Fruit fly (Drosophila melanogaster): ENCODE results near the gene CG43056.

The CG43056 gene

dm6 chr2L:4444457-4444856 lies 6.9 kb downstream of the CG43056 start, which contains the start of the genes morgue and Elp3 (continued):
- TF ChIP-seq CG13287 (GFP tag; IDR thresholded peaks at IDR 0.05; ENCODE audit: partially characterized antibody) (peak; percentile 78), gcm (GFP tag; optimal IDR thresholded peaks at IDR 0.05) (no peak), zen2 (GFP tag; IDR thresholded peaks at IDR 0.05; ENCODE audit: partially characterized antibody) (peak; percentile 79), Doc3 (GFP tag; IDR thresholded peaks at IDR 0.05; ENCODE audit: partially characterized antibody) (no peak), Dip2 (GFP tag; IDR thresholded peaks at IDR 0.05) (no peak), Awh (GFP tag; IDR thresholded peaks at IDR 0.05) (no peak), CG18764 (GFP tag; optimal IDR thresholded peaks at IDR 0.05) (no peak), Scr (GFP tag; IDR thresholded peaks at IDR 0.05; ENCODE audit: partially characterized antibody) (peak; percentile 70), CG7372 (GFP tag; IDR thresholded peaks at IDR 0.05) (no peak), CG1233 (GFP tag; optimal IDR thresholded peaks at IDR 0.05) (no peak), onecut (GFP tag; IDR thresholded peaks at IDR 0.05) (peak; percentile 45), Fer1 (GFP tag; optimal IDR thresholded peaks at IDR 0.05) (peak; percentile 17), CG4617 (GFP tag; optimal IDR thresholded peaks at IDR 0.05; ENCODE audit: borderline replicate concordance) (peak; percentile 86), peb (GFP tag; IDR thresholded peaks at IDR 0.05) (no peak), CG7786 (GFP tag; optimal IDR thresholded peaks at IDR 0.05) (no peak), CG11504 (tag; optimal IDR thresholded peaks at IDR 0.05) (no peak), sqz (GFP tag; optimal IDR thresholded peaks at IDR 0.05) (no peak), fu2 (GFP tag; optimal IDR thresholded peaks at IDR 0.05) (no peak), CG11456 (GFP tag; IDR thresholded peaks at IDR 0.05) (no peak), CG3847 (GFP tag; IDR thresholded peaks at IDR 0.05) (no peak), CG14014 (GFP tag; IDR thresholded peaks at IDR 0.05) (no peak), Bteb2 (GFP tag; optimal IDR thresholded peaks at IDR 0.05) (no peak), CG10267 (tag; optimal IDR thresholded peaks at IDR 0.05) (peak; percentile 56), CG13123 (GFP tag; optimal IDR thresholded peaks at IDR 0.05) (no peak), Oaz (GFP tag; IDR thresholded peaks at IDR 0.05) (no peak), klu (GFP tag; IDR thresholded peaks at IDR 0.05) (no peak), CG7839 (tag; optimal IDR thresholded peaks at IDR 0.05) (no peak), CG4360 (GFP tag; IDR thresholded peaks at IDR 0.05) (no peak), CG2116 (GFP tag; optimal IDR thresholded peaks at IDR 0.05) (peak; percentile 68), lov (optimal IDR thresholded peaks at IDR 0.05) (no peak), lov (GFP tag; IDR thresholded peaks at IDR 0.05) (no peak), CG7963 (GFP tag; IDR thresholded peaks at IDR 0.05; ENCODE audit: partially characterized antibody) (peak; percentile 83), Spps (tag; optimal IDR thresholded peaks at IDR 0.05) (no peak), Fer3 (tag; optimal IDR thresholded peaks at IDR 0.05) (no peak), CG12659 (GFP tag; optimal IDR thresholded peaks at IDR 0.05) (peak; percentile 49), pan (optimal IDR thresholded peaks at IDR 0.05) (no peak), pan (GFP tag; optimal IDR thresholded peaks at IDR 0.05 in 1 of 2, IDR thresholded peaks at IDR 0.05 in 1 of 2) (no peak), CG12104 (GFP tag; optimal IDR thresholded peaks at IDR 0.05) (no peak), crc (GFP tag; optimal IDR thresholded peaks at IDR 0.05) (no peak), Dp (GFP tag; optimal IDR thresholded peaks at IDR 0.05) (peak; percentile 33), CG10321 (GFP tag; IDR thresholded peaks at IDR 0.05) (no peak), row (GFP tag; IDR thresholded peaks at IDR 0.05) (0 out of 3 replicates have a peak, but pooled peaks have one; percentile 14), grau (tag; optimal IDR thresholded peaks at IDR 0.05) (peak; percentile 14), CG7745 (tag; optimal IDR thresholded peaks at IDR 0.05) (no peak), Dip3 (GFP tag; optimal IDR thresholded peaks at IDR 0.05) (no peak), gt (GFP tag; IDR thresholded peaks at IDR 0.05) (no peak), disco-r (GFP tag; optimal IDR thresholded peaks at IDR 0.05) (no peak), H2.0 (GFP tag; IDR thresholded peaks at IDR 0.05) (no peak), CG2129 (GFP tag; IDR thresholded peaks at IDR 0.05; ENCODE audit: partially characterized antibody) (no peak), Kr (GFP tag; optimal IDR thresholded peaks at IDR 0.05) (no peak), E2f1 (GFP tag; IDR thresholded peaks at IDR 0.05) (no peak), CG30403 (GFP tag; optimal IDR thresholded peaks at IDR 0.05) (no peak)

Measured in whole organism, embryonic.